Fruit fly (Drosophila melanogaster) S2 (cell line): Measurements from ENCODE around the gene CG7766.

Experiments
- CG8478 ChIP-seq: fragments of >200 bp; optimal IDR thresholded peaks from 2 replicates; lab custom pipeline; 2018
- CTCF ChIP-seq, 2 experiments: fragments of >200 bp; optimal IDR thresholded peaks; 2 replicates each; lab custom pipeline; 2018

DNA sequence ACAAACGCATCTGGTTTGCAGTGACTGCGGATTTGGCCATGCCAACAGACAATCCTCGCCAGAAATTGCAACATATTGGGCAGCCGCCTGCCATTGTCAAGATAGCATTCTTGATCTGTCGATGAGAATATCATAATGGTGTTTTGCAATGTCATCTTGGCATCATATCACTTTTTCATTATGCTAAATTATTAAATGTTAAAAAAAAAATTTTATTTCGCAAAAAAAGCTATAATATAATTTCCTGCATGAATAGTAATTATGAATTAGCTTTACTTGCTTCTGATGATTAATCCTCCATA, 13.5 kb downstream of the CG7766 start:
- TF ChIP-seq CG8478 (lab: Kevin White, UChicago) (no peak), CTCF (optimal IDR thresholded peaks at IDR 0.05; lab: Kevin White, UChicago) (no peak)
